Worm (Caenorhabditis elegans) whole organism, young adult: ENCODE measurements around the gene orc-2.

Source experiments
- F33H1.4 ChIP-seq: fragments of 200-800 bp; sonication (Bioruptor generic); IDR thresholded peaks from 2 replicates; pipeline ENCODE4 v1.3.6; 2022; ENCODE audit warnings: missing genetic modification reagents, missing genetic modification characterization, missing compliant biosample characterization
- ZK185.1 ChIP-seq: sonication (generic microtip); optimal IDR thresholded peaks from 2 replicates; lab custom pipeline; 2016; ENCODE audit warnings: mild to moderate bottlenecking, missing genetic modification characterization, missing compliant biosample characterization; ENCODE audit not compliant: poor library complexity, severe bottlenecking
- ceh-91 ChIP-seq: fragments of 200-800 bp; sonication (Bioruptor generic); IDR thresholded peaks from 2 replicates; pipeline ENCODE4 v1.3.6; 2022; ENCODE audit warnings: missing genetic modification reagents, missing genetic modification characterization, missing compliant biosample characterization
- chd-7 ChIP-seq: sonication (generic microtip); optimal IDR thresholded peaks from 2 replicates; lab custom pipeline; 2016; ENCODE audit warnings: mild to moderate bottlenecking, missing genetic modification characterization, moderate library complexity, missing compliant biosample characterization
- dox-1 ChIP-seq: fragments of 200-800 bp; sonication (Bioruptor generic); IDR thresholded peaks from 2 replicates; pipeline ENCODE4 v1.3.6; 2022; ENCODE audit warnings: missing genetic modification reagents, missing genetic modification characterization, missing compliant biosample characterization
- ekl-4 ChIP-seq: fragments of 200-800 bp; sonication (Bioruptor generic); IDR thresholded peaks from 2 replicates; pipeline ENCODE4 v1.3.6; 2022; ENCODE audit warnings: missing genetic modification reagents, missing genetic modification characterization, missing compliant biosample characterization
- him-1 ChIP-seq: sonication (generic microtip); optimal IDR thresholded peaks from 2 replicates; lab custom pipeline; 2016; ENCODE audit warnings: missing genotype, missing genetic modification reagents, missing genetic modification characterization, missing compliant biosample characterization
- hrde-1 ChIP-seq: sonication (generic microtip); optimal IDR thresholded peaks from 2 replicates; lab custom pipeline; 2016; ENCODE audit warnings: missing genetic modification characterization, mild to moderate bottlenecking, missing compliant biosample characterization, moderate library complexity, missing genotype, missing genetic modification reagents, borderline replicate concordance
- lin-54 ChIP-seq: fragments of 200-800 bp; sonication (Bioruptor generic); optimal IDR thresholded peaks from 2 replicates; lab custom pipeline; 2018; ENCODE audit warnings: mild to moderate bottlenecking, missing genetic modification characterization, missing compliant biosample characterization
- madf-6 ChIP-seq: fragments of 200-800 bp; sonication (Bioruptor generic); IDR thresholded peaks from 2 replicates; pipeline ENCODE4 v1.3.6; 2022; ENCODE audit warnings: missing genetic modification reagents, missing genetic modification characterization, missing compliant biosample characterization
- madf-8 ChIP-seq: fragments of 200-800 bp; sonication (Bioruptor generic); conservative IDR thresholded peaks from 2 replicates; pipeline ENCODE4 v1.3.6; 2022; ENCODE audit warnings: missing genetic modification reagents, missing genetic modification characterization, missing compliant biosample characterization
- nhr-80 ChIP-seq: sonication (generic microtip); optimal IDR thresholded peaks from 2 replicates; lab custom pipeline; 2016; ENCODE audit warnings: missing genetic modification characterization, missing compliant biosample characterization
- rcor-1 ChIP-seq: fragments of 200-800 bp; sonication (Bioruptor generic); IDR thresholded peaks from 2 replicates; pipeline ENCODE4 v1.3.6; 2022; ENCODE audit warnings: missing genetic modification reagents, missing genetic modification characterization, missing compliant biosample characterization
- sea-2 ChIP-seq: fragments of 200-800 bp; sonication (Bioruptor generic); IDR thresholded peaks from 2 replicates; pipeline ENCODE4 v1.3.6; 2022; ENCODE audit warnings: missing genetic modification characterization, missing compliant biosample characterization
- snpc-4 ChIP-seq, 5 experiments: fragments of 150-350 bp in 1 of 5; sonication (generic microtip) in 4 of 5; optimal IDR thresholded peaks; 2 replicates each; lab custom pipeline; 2014 to 2018; ENCODE audit warnings: missing genetic modification characterization in 5 of 5, missing biosample characterization in 3 of 5, antibody characterized with exemption in 2 of 5, mild to moderate bottlenecking in 2 of 5, missing compliant biosample characterization in 2 of 5, missing genotype in 2 of 5, moderate library complexity in 2 of 5, missing genetic modification reagents in 1 of 5
- somi-1 ChIP-seq: fragments of 200-800 bp; sonication (Bioruptor generic); optimal IDR thresholded peaks from 2 replicates; lab custom pipeline; 2018; ENCODE audit warnings: mild to moderate bottlenecking, missing genetic modification characterization, missing compliant biosample characterization
- unc-130 ChIP-seq: sonication (generic microtip); optimal IDR thresholded peaks from 2 replicates; lab custom pipeline; 2016; ENCODE audit warnings: missing genetic modification reagents, missing genetic modification characterization, missing compliant biosample characterization
- ztf-3 ChIP-seq: fragments of 200-800 bp; sonication (Bioruptor generic); optimal IDR thresholded peaks from 2 replicates; lab custom pipeline; 2018; ENCODE audit warnings: mild to moderate bottlenecking, missing genetic modification characterization, missing compliant biosample characterization

orc-2 gene

DNA sequence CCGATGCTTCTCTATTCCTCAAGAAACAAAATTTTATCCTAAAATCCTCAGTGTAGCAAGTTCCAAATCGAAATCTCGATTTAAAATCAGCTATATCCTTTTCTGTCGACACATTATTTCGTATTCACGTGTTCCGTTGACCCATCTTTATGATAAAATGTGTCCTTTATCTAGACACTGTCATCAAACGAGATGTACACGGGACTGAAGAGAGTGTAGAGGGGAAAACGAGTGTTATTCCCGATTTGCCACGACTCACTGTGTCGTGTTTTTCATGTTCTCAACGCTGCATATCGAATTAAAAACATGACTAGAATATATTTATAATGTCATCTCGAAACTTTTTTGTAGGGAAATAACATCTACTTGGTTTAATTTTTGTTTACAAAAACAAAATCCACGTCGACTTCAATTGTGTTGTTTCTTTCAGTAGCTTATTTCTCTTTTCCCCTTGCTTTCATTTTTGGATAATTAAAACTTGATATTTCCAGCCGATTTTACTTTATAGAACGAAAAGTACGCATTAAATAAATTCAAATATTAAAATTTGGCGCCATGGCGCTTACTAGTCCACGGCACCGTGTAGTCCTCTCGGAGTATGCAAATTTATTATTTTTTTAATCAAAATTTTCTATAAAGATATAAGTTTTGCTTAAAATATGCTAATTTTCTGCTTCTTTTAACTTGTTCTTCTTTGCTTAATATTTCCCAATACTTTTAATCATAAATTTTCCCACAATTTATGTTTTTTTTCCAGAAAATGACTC lies 52.3 kb downstream of the orc-2 start, which contains the start of gene metr-1 (continued):
- TF ChIP-seq ekl-4 (GFP tag; lab: Robert Waterston, UW) (peak; percentile 22; the same call in 1 of the 2 replicates), rcor-1 (GFP tag; lab: Robert Waterston, UW) (no peak), hrde-1 (tag; lab: Kevin White, UChicago) (no peak), nhr-80 (peak; percentile 9), dox-1 (GFP tag; lab: Robert Waterston, UW) (no peak), snpc-4 (GFP tag; optimal IDR thresholded peaks at IDR 0.05; lab: Kevin White, UChicago) (no peak), snpc-4 (tag; optimal IDR thresholded peaks at IDR 0.05; lab: Kevin White, UChicago) (no peak), unc-130 (GFP tag; lab: Kevin White, UChicago) (no peak), madf-8 (GFP tag; lab: Robert Waterston, UW) (0 out of 2 replicates have a peak, but pooled peaks have one; percentile 7), F33H1.4 (GFP tag; lab: Robert Waterston, UW) (peak; percentile 53), ZK185.1 (peak; percentile 5), ceh-91 (GFP tag; lab: Robert Waterston, UW) (peak; percentile 31; the same call in 1 of the 2 replicates), somi-1 (GFP tag; lab: Kevin White, UChicago) (no peak), chd-7 (tag; lab: Kevin White, UChicago) (no peak), him-1 (tag; lab: Kevin White, UChicago) (no peak), ztf-3 (GFP tag; lab: Kevin White, UChicago) (no peak), madf-6 (GFP tag; lab: Robert Waterston, UW) (peak; percentile 70), sea-2 (GFP tag; lab: Robert Waterston, UW) (no peak), lin-54 (GFP tag; lab: Kevin White, UChicago) (peak; percentile 68)
